Worm (Caenorhabditis elegans): Measurements from ENCODE around the gene Y43F8C.13.

DNA sequence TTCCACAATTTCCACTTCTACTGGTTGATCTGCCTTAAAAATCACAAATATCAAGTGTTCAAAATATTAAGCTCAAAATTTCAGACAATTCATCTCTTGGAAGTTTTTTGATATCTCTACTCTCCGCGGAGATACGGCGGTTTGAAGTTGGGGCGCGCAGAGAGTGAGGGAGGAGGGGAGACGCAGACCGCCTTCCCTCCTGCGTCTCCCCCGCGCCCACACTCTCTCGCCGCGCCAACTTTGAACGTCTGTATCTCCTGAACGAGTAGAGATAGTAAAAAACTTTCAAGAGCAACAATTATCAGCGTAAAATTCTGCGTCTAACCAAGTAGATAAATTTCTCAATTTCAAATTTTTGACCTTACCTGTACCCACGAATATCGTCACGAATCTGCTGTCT is 30.8 kb upstream of the Y43F8C.13 start:
- TF ChIP-seq flt-1 (GFP tag; IDR thresholded peaks at IDR 0.05) (no peak), ref-1 (GFP tag; conservative IDR thresholded peaks at IDR 0.05) (no peak), cog-1 (tag; optimal IDR thresholded peaks at IDR 0.05) (no peak), ztf-29 (GFP tag; IDR thresholded peaks at IDR 0.05) (no peak), T22C8.4 (GFP tag; IDR thresholded peaks at IDR 0.05) (no peak), tab-1 (GFP tag; IDR thresholded peaks at IDR 0.05) (no peak), med-1 (GFP tag; optimal IDR thresholded peaks at IDR 0.05; ENCODE audit: insufficient read depth) (no peak), klf-2 (GFP tag; conservative IDR thresholded peaks at IDR 0.05) (no peak), ztf-23 (GFP tag; IDR thresholded peaks at IDR 0.05) (no peak)
